Fruit fly (Drosophila melanogaster) whole organism, embryonic: ENCODE results near the gene CG5850.
A peak's percentile ranks its signal among the peaks of the same experiment; 100 is the strongest.

ENCODE experiments used
- B-H2 ChIP-seq: fragments of 200-800 bp; sonication (Bioruptor generic); optimal IDR thresholded peaks from 2 replicates; lab custom pipeline; 2018; ENCODE audit warnings: missing biosample characterization, mild to moderate bottlenecking, missing genetic modification characterization
- C15 ChIP-seq: fragments of 200-800 bp; sonication (Bioruptor generic); IDR thresholded peaks from 3 replicates; pipeline ENCODE4 v1.3.6; 2022; ENCODE audit warnings: missing biosample characterization, missing genetic modification characterization
- CG10431 ChIP-seq: fragments of 200-800 bp; sonication (Bioruptor generic); optimal IDR thresholded peaks from 3 replicates; lab custom pipeline; 2018; ENCODE audit warnings: missing biosample characterization, mild to moderate bottlenecking, missing genetic modification characterization
- CG10959 ChIP-seq: fragments of 200-800 bp; sonication (Bioruptor generic); IDR thresholded peaks from 2 replicates; pipeline ENCODE4 v1.3.6; 2022; ENCODE audit warnings: missing biosample characterization, missing genetic modification characterization
- CG11247 ChIP-seq: fragments of 200-800 bp; sonication (Bioruptor generic); IDR thresholded peaks from 2 replicates; pipeline ENCODE4 v1.3.6; 2022; ENCODE audit warnings: missing biosample characterization, missing genetic modification characterization
- CG11456 ChIP-seq: fragments of 200-800 bp; sonication (Bioruptor generic); IDR thresholded peaks from 3 replicates; pipeline ENCODE4 v1.3.6; 2022; ENCODE audit warnings: missing biosample characterization, missing genetic modification characterization
- CG12219 ChIP-seq: fragments of 200-800 bp; sonication (Bioruptor generic); optimal IDR thresholded peaks from 3 replicates; lab custom pipeline; 2018; ENCODE audit warnings: missing biosample characterization, mild to moderate bottlenecking, missing genetic modification characterization
- CG13775 ChIP-seq: fragments of 200-800 bp; sonication (Bioruptor generic); optimal IDR thresholded peaks from 3 replicates; lab custom pipeline; 2017; ENCODE audit warnings: missing biosample characterization, mild to moderate bottlenecking, missing genetic modification characterization
- CG14050 ChIP-seq: fragments of 200-800 bp; sonication (Bioruptor generic); IDR thresholded peaks from 3 replicates; pipeline ENCODE4 v1.3.6; 2022; ENCODE audit warnings: missing biosample characterization, missing genetic modification characterization
- CG1529 ChIP-seq: fragments of 200-800 bp; sonication (Bioruptor generic); optimal IDR thresholded peaks from 3 replicates; lab custom pipeline; 2018; ENCODE audit warnings: missing biosample characterization, missing genetic modification characterization
- CG16815 ChIP-seq: fragments of 200-800 bp; sonication (Bioruptor generic); optimal IDR thresholded peaks from 3 replicates; lab custom pipeline; 2017; ENCODE audit warnings: missing biosample characterization, mild to moderate bottlenecking, missing genetic modification characterization
- CG18011 ChIP-seq: fragments of 200-800 bp; sonication (Bioruptor generic); optimal IDR thresholded peaks from 2 replicates; lab custom pipeline; 2017; ENCODE audit warnings: missing biosample characterization, missing genetic modification characterization, mild to moderate bottlenecking, moderate library complexity, missing genotype
- CG18476 ChIP-seq: fragments of 200-800 bp; sonication (Bioruptor generic); optimal IDR thresholded peaks from 2 replicates; lab custom pipeline; 2016; ENCODE audit warnings: missing biosample characterization, mild to moderate bottlenecking, missing genetic modification characterization
- CG31365 ChIP-seq: fragments of 200-800 bp; sonication (Bioruptor generic); optimal IDR thresholded peaks from 2 replicates; lab custom pipeline; 2018; ENCODE audit warnings: missing biosample characterization, mild to moderate bottlenecking, missing genetic modification characterization
- CG32772 ChIP-seq: fragments of 200-800 bp; sonication (Bioruptor generic); IDR thresholded peaks from 2 replicates; pipeline ENCODE4 v1.3.6; 2022; ENCODE audit warnings: missing biosample characterization, missing genetic modification characterization
- CG3281 ChIP-seq: fragments of 200-800 bp; sonication (Bioruptor generic); optimal IDR thresholded peaks from 3 replicates; lab custom pipeline; 2017; ENCODE audit warnings: missing biosample characterization, mild to moderate bottlenecking, missing genetic modification characterization
- CG4282 ChIP-seq: fragments of 200-800 bp; sonication (Bioruptor generic); optimal IDR thresholded peaks from 2 replicates; lab custom pipeline; 2016; ENCODE audit warnings: missing biosample characterization, missing genetic modification characterization
- CG43689 ChIP-seq: fragments of 200-800 bp; sonication (Bioruptor generic); IDR thresholded peaks from 2 replicates; pipeline ENCODE4 v1.3.6; 2022; ENCODE audit warnings: missing biosample characterization, missing genetic modification characterization
- CG4854 ChIP-seq: fragments of 200-800 bp; sonication (Bioruptor generic); optimal IDR thresholded peaks from 2 replicates; lab custom pipeline; 2016; ENCODE audit warnings: missing biosample characterization, missing genetic modification characterization, inconsistent platforms
- CG5245 ChIP-seq: fragments of 200-800 bp; sonication (Bioruptor generic); optimal IDR thresholded peaks from 3 replicates; lab custom pipeline; 2016; ENCODE audit warnings: missing biosample characterization, missing genetic modification characterization
- CG6654 ChIP-seq: fragments of 200-800 bp; sonication (Bioruptor generic); optimal IDR thresholded peaks from 2 replicates; lab custom pipeline; 2017; ENCODE audit warnings: missing biosample characterization, mild to moderate bottlenecking, missing genetic modification characterization
- CG7357 ChIP-seq: fragments of 200-800 bp; sonication (Bioruptor generic); IDR thresholded peaks from 3 replicates; pipeline ENCODE4 v1.3.6; 2022; ENCODE audit warnings: missing biosample characterization, missing genetic modification characterization
- Camta ChIP-seq: fragments of 200-800 bp; sonication (Bioruptor generic); optimal IDR thresholded peaks from 2 replicates; lab custom pipeline; 2016; ENCODE audit warnings: missing biosample characterization, missing genetic modification characterization
- CoRest ChIP-seq: fragments of 200-800 bp; sonication (Bioruptor generic); optimal IDR thresholded peaks from 3 replicates; lab custom pipeline; 2018; ENCODE audit warnings: missing biosample characterization, mild to moderate bottlenecking, missing genetic modification characterization, moderate library complexity
- CrebB ChIP-seq: fragments of 200-800 bp; sonication (Bioruptor generic); optimal IDR thresholded peaks from 3 replicates; lab custom pipeline; 2018; ENCODE audit warnings: missing biosample characterization, mild to moderate bottlenecking, missing genetic modification characterization
- Dek ChIP-seq: fragments of 200-800 bp; sonication (Bioruptor generic); optimal IDR thresholded peaks from 3 replicates; lab custom pipeline; 2019; ENCODE audit warnings: missing biosample characterization, mild to moderate bottlenecking, missing genetic modification characterization, moderate library complexity
- Hand ChIP-seq: fragments of 200-800 bp; sonication (Bioruptor generic); optimal IDR thresholded peaks from 2 replicates; lab custom pipeline; 2017; ENCODE audit warnings: mild to moderate bottlenecking, missing biosample characterization, missing genetic modification reagents, missing genetic modification characterization
- Hr51 ChIP-seq, 2 experiments: fragments of 200-800 bp; sonication (Bioruptor generic); optimal IDR thresholded peaks; 2 replicates in 1 of 2; 3 replicates in 1 of 2; lab custom pipeline; 2016 to 2018; ENCODE audit warnings: missing biosample characterization in 2 of 2, missing genetic modification characterization in 2 of 2, mild to moderate bottlenecking in 1 of 2, moderate library complexity in 1 of 2
- Kr ChIP-seq: fragments of 200-800 bp; sonication (Bioruptor generic); optimal IDR thresholded peaks from 2 replicates; lab custom pipeline; 2017; ENCODE audit warnings: missing biosample characterization, mild to moderate bottlenecking, missing genetic modification characterization
- Mes4 ChIP-seq: fragments of 200-800 bp; sonication (Bioruptor generic); optimal IDR thresholded peaks from 2 replicates; lab custom pipeline; 2016; ENCODE audit warnings: missing biosample characterization, missing genetic modification characterization
- Optix ChIP-seq: fragments of 200-800 bp; sonication (Bioruptor generic); IDR thresholded peaks from 3 replicates; pipeline ENCODE4 v1.3.6; 2022; ENCODE audit warnings: missing biosample characterization, missing genetic modification characterization
- Trl ChIP-seq, 3 experiments: fragments of >200 bp in 2 of 3; fragments of 200-800 bp in 1 of 3; sonication (Bioruptor generic) in 1 of 3; optimal IDR thresholded peaks; 2 replicates in 1 of 3; 3 replicates in 2 of 3; lab custom pipeline; 2016 to 2017; ENCODE audit warnings: missing biosample characterization in 1 of 3, missing genetic modification characterization in 1 of 3
- aop ChIP-seq: fragments of 200-800 bp; sonication (Bioruptor generic); IDR thresholded peaks from 2 replicates; pipeline ENCODE4 v1.3.6; 2022; ENCODE audit warnings: missing biosample characterization, missing genetic modification characterization
- ash1 ChIP-seq: fragments of 200-800 bp; sonication (Bioruptor generic); optimal IDR thresholded peaks from 2 replicates; lab custom pipeline; 2018; ENCODE audit warnings: missing biosample characterization, mild to moderate bottlenecking, missing genetic modification characterization
- disco-r ChIP-seq: fragments of 200-800 bp; sonication (Bioruptor generic); optimal IDR thresholded peaks from 2 replicates; lab custom pipeline; 2016; ENCODE audit warnings: missing biosample characterization, missing genetic modification characterization
- dmrt99B ChIP-seq: fragments of 200-800 bp; sonication (Bioruptor generic); optimal IDR thresholded peaks from 2 replicates; lab custom pipeline; 2018; ENCODE audit warnings: missing biosample characterization, mild to moderate bottlenecking, missing genetic modification characterization, moderate library complexity
- jing ChIP-seq: fragments of 200-800 bp; sonication (Bioruptor generic); optimal IDR thresholded peaks from 2 replicates; lab custom pipeline; 2018; ENCODE audit warnings: missing biosample characterization, mild to moderate bottlenecking, missing genetic modification characterization
- klu ChIP-seq: fragments of 200-800 bp; sonication (Bioruptor generic); IDR thresholded peaks from 2 replicates; pipeline ENCODE4 v1.3.6; 2022; ENCODE audit warnings: missing biosample characterization, missing genetic modification characterization
- lbe ChIP-seq: fragments of 200-800 bp; sonication (Bioruptor generic); optimal IDR thresholded peaks from 2 replicates; lab custom pipeline; 2016; ENCODE audit warnings: missing biosample characterization, mild to moderate bottlenecking, missing genetic modification characterization
- nau ChIP-seq: fragments of 200-800 bp; sonication (Bioruptor generic); optimal IDR thresholded peaks from 3 replicates; lab custom pipeline; 2017; ENCODE audit warnings: missing biosample characterization, mild to moderate bottlenecking, missing genetic modification characterization, missing genetic modification reagents
- odd ChIP-seq: fragments of 200-800 bp; sonication (Bioruptor generic); optimal IDR thresholded peaks from 2 replicates; lab custom pipeline; 2017; ENCODE audit warnings: missing biosample characterization, mild to moderate bottlenecking, missing genetic modification characterization
- onecut ChIP-seq: fragments of 200-800 bp; sonication (Bioruptor generic); IDR thresholded peaks from 2 replicates; pipeline ENCODE4 v1.3.6; 2022; ENCODE audit warnings: missing biosample characterization, missing genetic modification characterization
- org-1 ChIP-seq: fragments of 200-800 bp; sonication (Bioruptor generic); optimal IDR thresholded peaks from 2 replicates; lab custom pipeline; 2017; ENCODE audit warnings: missing biosample characterization, missing genetic modification characterization
- schlank ChIP-seq: fragments of 200-800 bp; sonication (Bioruptor generic); optimal IDR thresholded peaks from 2 replicates; lab custom pipeline; 2018; ENCODE audit warnings: missing biosample characterization, mild to moderate bottlenecking, missing genetic modification characterization
- sd ChIP-seq: fragments of 200-800 bp; sonication (Bioruptor generic); optimal IDR thresholded peaks from 3 replicates; lab custom pipeline; 2018; ENCODE audit warnings: missing biosample characterization, mild to moderate bottlenecking, missing genetic modification characterization, moderate library complexity
- sna ChIP-seq: fragments of 200-800 bp; sonication (Bioruptor generic); IDR thresholded peaks from 2 replicates; pipeline ENCODE4 v1.3.6; 2022; ENCODE audit warnings: missing biosample characterization, missing genetic modification characterization; ENCODE audit not compliant: partially characterized antibody
- so ChIP-seq: fragments of 200-800 bp; sonication (Bioruptor generic); IDR thresholded peaks from 3 replicates; pipeline ENCODE4 v1.3.6; 2022; ENCODE audit warnings: missing biosample characterization, missing genetic modification characterization

CG5850 gene

dm6 chr2L:9918020-9918959, 45.5 kb downstream of the CG5850 start, which contains the start of the genes CG5885 and CG4598 (continued):
- TF ChIP-seq CG4282 (GFP tag; lab: Kevin White, UChicago) (no peak), CG14050 (GFP tag; lab: Robert Waterston, UW) (no peak; the same call in 1 of the 3 replicates), sna (no peak), org-1 (no peak), CG43689 (0 out of 2 replicates have a peak, but pooled peaks have one; percentile 10), schlank (peak; percentile 50), odd (GFP tag; lab: Kevin White, UChicago) (peak; percentile 56), Hr51 (GFP tag; optimal IDR thresholded peaks at IDR 0.05; lab: Kevin White, UChicago) (peak; percentile 11 to 81), CG5245 (GFP tag; lab: Kevin White, UChicago) (no peak), CG1529 (GFP tag; lab: Kevin White, UChicago) (peak; percentile 49), CG7357 (no peak), lbe (peak; percentile 53), CG13775 (GFP tag; lab: Kevin White, UChicago) (peak; percentile 72), CG10431 (GFP tag; lab: Kevin White, UChicago) (peak; percentile 57), C15 (GFP tag; lab: Robert Waterston, UW) (0 out of 3 replicates have a peak, but pooled peaks have one; percentile 17), ash1 (GFP tag; lab: Kevin White, UChicago) (no peak), onecut (GFP tag; lab: Robert Waterston, UW) (peak; percentile 55; the same call in 1 of the 2 replicates), CG18011 (GFP tag; lab: Kevin White, UChicago) (peak; percentile 11), CG12219 (GFP tag; lab: Kevin White, UChicago) (peak; percentile 59), Kr (GFP tag; lab: Kevin White, UChicago) (no peak), CG4854 (GFP tag; lab: Kevin White, UChicago) (no peak), Trl (optimal IDR thresholded peaks at IDR 0.05; lab: Kevin White, UChicago) (no peak), Trl (GFP tag; optimal IDR thresholded peaks at IDR 0.05; lab: Kevin White, UChicago) (peak; percentile 21), B-H2 (GFP tag; lab: Kevin White, UChicago) (peak; percentile 50), Optix (peak; percentile 19; the same call in 1 of the 3 replicates), nau (GFP tag; lab: Kevin White, UChicago) (no peak), CrebB (peak; percentile 59), CG3281 (GFP tag; lab: Kevin White, UChicago) (peak; percentile 34), CG32772 (GFP tag; lab: Robert Waterston, UW) (peak; percentile 28; the same call in 1 of the 2 replicates), CG31365 (no peak), CG10959 (GFP tag; lab: Robert Waterston, UW) (peak; percentile 52), klu (no peak; the same call in 1 of the 2 replicates), sd (peak; percentile 15), dmrt99B (peak; percentile 65), CG16815 (peak; percentile 40), jing (GFP tag; lab: Kevin White, UChicago) (peak; percentile 50), Dek (tag; lab: Kevin White, UChicago) (peak; percentile 76), Mes4 (GFP tag; lab: Kevin White, UChicago) (no peak), Camta (no peak), CG11247 (GFP tag; lab: Robert Waterston, UW) (no peak; the same call in 1 of the 2 replicates), disco-r (no peak), CoRest (tag; lab: Kevin White, UChicago) (peak; percentile 79), CG6654 (GFP tag; lab: Kevin White, UChicago) (no peak), so (peak; percentile 44; the same call in 1 of the 3 replicates), Hand (no peak), CG18476 (GFP tag; lab: Kevin White, UChicago) (no peak), aop (GFP tag; lab: Robert Waterston, UW) (no peak), CG11456 (GFP tag; lab: Robert Waterston, UW) (peak; percentile 63)
